Worm (Caenorhabditis elegans) whole organism, L3 larva: ENCODE results near the gene sma-1.

Source experiments
- ZK546.5 ChIP-seq: sonication (generic microtip); optimal IDR thresholded peaks from 2 replicates; lab custom pipeline; 2017; ENCODE audit warnings: missing biosample characterization, missing genetic modification characterization
- ama-1 ChIP-seq: fragments of 150-350 bp; optimal IDR thresholded peaks from 2 replicates; lab custom pipeline; 2018
- ceh-28 ChIP-seq: fragments of 150-350 bp; optimal IDR thresholded peaks from 2 replicates; lab custom pipeline; 2014; ENCODE audit warnings: missing biosample characterization, missing genetic modification reagents, missing genetic modification characterization
- ceh-82 ChIP-seq: fragments of 150-350 bp; optimal IDR thresholded peaks from 2 replicates; lab custom pipeline; 2014; ENCODE audit warnings: missing biosample characterization, missing genetic modification characterization
- ceh-9 ChIP-seq: sonication (generic microtip); optimal IDR thresholded peaks from 2 replicates; lab custom pipeline; 2018; ENCODE audit warnings: missing biosample characterization, missing genetic modification characterization
- egl-27 ChIP-seq: sonication (generic microtip); optimal IDR thresholded peaks from 4 replicates; lab custom pipeline; 2017; ENCODE audit warnings: missing biosample characterization, missing genetic modification reagents, missing genetic modification characterization
- egl-5 ChIP-seq: fragments of 150-350 bp; optimal IDR thresholded peaks from 2 replicates; lab custom pipeline; 2017; ENCODE audit warnings: missing biosample characterization, missing genetic modification reagents, missing genetic modification characterization, inconsistent platforms
- elt-1 ChIP-seq: fragments of 150-350 bp; optimal IDR thresholded peaks from 2 replicates; lab custom pipeline; 2014; ENCODE audit warnings: missing biosample characterization, missing genetic modification characterization
- elt-2 ChIP-seq: sonication (generic microtip); optimal IDR thresholded peaks from 2 replicates; lab custom pipeline; 2016; ENCODE audit warnings: missing genetic modification reagents, mild to moderate bottlenecking, missing genetic modification characterization, missing compliant biosample characterization
- elt-3 ChIP-seq, 3 experiments: fragments of 150-350 bp in 1 of 3; sonication (generic microtip) in 2 of 3; optimal IDR thresholded peaks; 2 replicates in 2 of 3; 4 replicates in 1 of 3; lab custom pipeline; 2014 to 2017; ENCODE audit warnings: missing biosample characterization in 3 of 3, missing genetic modification characterization in 3 of 3
- eor-1 ChIP-seq, 2 experiments: fragments of 150-350 bp; optimal IDR thresholded peaks; 2 replicates each; lab custom pipeline; 2014 to 2018; ENCODE audit warnings: missing biosample characterization in 2 of 2, missing genetic modification characterization in 2 of 2
- fkh-10 ChIP-seq: sonication (generic microtip); optimal IDR thresholded peaks from 2 replicates; lab custom pipeline; 2017; ENCODE audit warnings: missing biosample characterization, missing genetic modification reagents, missing genetic modification characterization
- fkh-2 ChIP-seq: fragments of 150-350 bp; optimal IDR thresholded peaks from 2 replicates; lab custom pipeline; 2014; ENCODE audit warnings: missing biosample characterization, missing genetic modification reagents, missing genetic modification characterization
- fos-1 ChIP-seq: fragments of 150-350 bp; optimal IDR thresholded peaks from 2 replicates; lab custom pipeline; 2014; ENCODE audit warnings: missing biosample characterization, missing genetic modification characterization
- hmg-11 ChIP-seq: sonication (generic microtip); optimal IDR thresholded peaks from 2 replicates; lab custom pipeline; 2016; ENCODE audit warnings: missing genetic modification characterization, missing compliant biosample characterization
- jun-1 ChIP-seq: fragments of 150-350 bp; optimal IDR thresholded peaks from 2 replicates; lab custom pipeline; 2014; ENCODE audit warnings: missing biosample characterization, missing genetic modification reagents, missing genetic modification characterization
- lin-39 ChIP-seq: fragments of 150-350 bp; optimal IDR thresholded peaks from 2 replicates; lab custom pipeline; 2018; ENCODE audit warnings: missing biosample characterization, missing genetic modification reagents, missing genetic modification characterization
- lsy-12 ChIP-seq: sonication (generic microtip); optimal IDR thresholded peaks from 2 replicates; lab custom pipeline; 2016; ENCODE audit warnings: mild to moderate bottlenecking, missing genetic modification characterization, missing compliant biosample characterization
- mdl-1 ChIP-seq: fragments of 150-350 bp; optimal IDR thresholded peaks from 2 replicates; lab custom pipeline; 2014; ENCODE audit warnings: missing biosample characterization, missing genetic modification characterization
- mml-1 ChIP-seq: fragments of 150-350 bp; sonication (generic microtip); optimal IDR thresholded peaks from 3 replicates; lab custom pipeline; 2014; ENCODE audit warnings: missing biosample characterization, missing genetic modification characterization
- nfya-1 ChIP-seq: sonication (generic microtip); optimal IDR thresholded peaks from 2 replicates; lab custom pipeline; 2017; ENCODE audit warnings: missing genetic modification characterization, mild to moderate bottlenecking, missing compliant biosample characterization, antibody characterized with exemption, moderate library complexity; ENCODE audit not compliant: insufficient read depth
- nhr-11 ChIP-seq: fragments of 150-350 bp; optimal IDR thresholded peaks from 2 replicates; lab custom pipeline; 2014; ENCODE audit warnings: missing biosample characterization, missing genetic modification characterization
- nhr-12 ChIP-seq: fragments of 150-350 bp; optimal IDR thresholded peaks from 2 replicates; lab custom pipeline; 2014; ENCODE audit warnings: missing biosample characterization, missing genetic modification characterization
- nhr-25 ChIP-seq: sonication (generic microtip); optimal IDR thresholded peaks from 2 replicates; lab custom pipeline; 2017; ENCODE audit warnings: missing biosample characterization, missing genetic modification characterization
- nhr-28 ChIP-seq: fragments of 150-350 bp; optimal IDR thresholded peaks from 2 replicates; lab custom pipeline; 2014; ENCODE audit warnings: missing biosample characterization, missing genetic modification characterization
- nhr-43 ChIP-seq: sonication (generic microtip); optimal IDR thresholded peaks from 2 replicates; lab custom pipeline; 2016; ENCODE audit warnings: mild to moderate bottlenecking, missing genetic modification characterization, missing compliant biosample characterization; ENCODE audit not compliant: poor library complexity, severe bottlenecking
- nhr-76 ChIP-seq: fragments of 150-350 bp; sonication (generic microtip); optimal IDR thresholded peaks from 5 replicates; lab custom pipeline; 2014; ENCODE audit warnings: missing biosample characterization, missing genetic modification characterization
- nhr-77 ChIP-seq: fragments of 150-350 bp; optimal IDR thresholded peaks from 2 replicates; lab custom pipeline; 2014; ENCODE audit warnings: missing biosample characterization, missing genetic modification characterization
- pqm-1 ChIP-seq: fragments of 150-350 bp; optimal IDR thresholded peaks from 2 replicates; lab custom pipeline; 2017; ENCODE audit warnings: missing biosample characterization, missing genetic modification characterization, inconsistent platforms
- sea-2 ChIP-seq: fragments of 150-350 bp; sonication (generic microtip); optimal IDR thresholded peaks from 4 replicates; lab custom pipeline; 2014; ENCODE audit warnings: missing biosample characterization, missing genetic modification reagents, missing genetic modification characterization
- skn-1 ChIP-seq: fragments of 150-350 bp; optimal IDR thresholded peaks from 2 replicates; lab custom pipeline; 2014; ENCODE audit warnings: missing biosample characterization, missing genetic modification characterization
- snpc-4 ChIP-seq: fragments of 150-350 bp; optimal IDR thresholded peaks from 2 replicates; lab custom pipeline; 2014; ENCODE audit warnings: missing biosample characterization, missing genetic modification characterization
- tbx-2 ChIP-seq: sonication (generic microtip); optimal IDR thresholded peaks from 2 replicates; lab custom pipeline; 2016; ENCODE audit warnings: mild to moderate bottlenecking, missing genetic modification characterization, missing compliant biosample characterization
- unc-39 ChIP-seq: sonication (generic microtip); optimal IDR thresholded peaks from 4 replicates; lab custom pipeline; 2017; ENCODE audit warnings: missing biosample characterization, missing genetic modification characterization
- unc-62 ChIP-seq: fragments of 150-350 bp; sonication (generic microtip); optimal IDR thresholded peaks from 4 replicates; lab custom pipeline; 2014; ENCODE audit warnings: missing biosample characterization, missing genetic modification reagents, missing genetic modification characterization
- ztf-11 ChIP-seq: fragments of 150-350 bp; optimal IDR thresholded peaks from 2 replicates; lab custom pipeline; 2014; ENCODE audit warnings: missing biosample characterization, missing genetic modification characterization
- ztf-4 ChIP-seq: fragments of 150-350 bp; optimal IDR thresholded peaks from 2 replicates; lab custom pipeline; 2014; ENCODE audit warnings: missing biosample characterization, missing genetic modification characterization

Gene sma-1

ce11 chrV:11921689-11922517 lies 22.7 kb downstream of the sma-1 start (continued):
- TF ChIP-seq ZK546.5 (tag; lab: Kevin White, UChicago) (no peak), mdl-1 (tag; lab: Kevin White, UChicago) (no peak), tbx-2 (tag; lab: Kevin White, UChicago) (no peak), ceh-28 (peak; percentile 1), skn-1 (tag; lab: Kevin White, UChicago) (no peak), pqm-1 (peak; percentile 4), nhr-28 (tag; lab: Kevin White, UChicago) (no peak), egl-27 (tag; lab: Kevin White, UChicago) (no peak), ceh-82 (tag; lab: Kevin White, UChicago) (no peak), egl-5 (tag; lab: Kevin White, UChicago) (no peak), unc-39 (tag; lab: Kevin White, UChicago) (no peak), lsy-12 (tag; lab: Kevin White, UChicago) (no peak), nfya-1 (peak; percentile 39), mml-1 (tag; lab: Kevin White, UChicago) (peak; percentile 63)
- TF ChIP-seq, all 47 proteins: peak for 9

- no peak for TF ChIP-seq unc-62 (GFP tag; lab: Kevin White, UChicago)
- TF ChIP-seq nhr-43 (tag; lab: Kevin White, UChicago), result no peak
- no peak for TF ChIP-seq ztf-11
- no peak for TF ChIP-seq nhr-12 (tag; lab: Kevin White, UChicago)
- TF ChIP-seq ceh-9, result no peak
- TF ChIP-seq lsy-12 (tag; lab: Kevin White, UChicago), result no peak
- TF ChIP-seq jun-1, result no peak
- TF ChIP-seq eor-1 (tag; optimal IDR thresholded peaks at IDR 0.05; lab: Kevin White, UChicago), result no peak
- no peak for TF ChIP-seq nhr-77 (tag; lab: Kevin White, UChicago)
- no peak for TF ChIP-seq fkh-2 (tag; lab: Kevin White, UChicago)
- no peak for TF ChIP-seq elt-1 (tag; lab: Kevin White, UChicago)
- TF ChIP-seq ama-1, result no peak
- TF ChIP-seq snpc-4, result no peak
- no peak for TF ChIP-seq hmg-11 (tag; lab: Kevin White, UChicago)
- TF ChIP-seq sea-2 (GFP tag; lab: Kevin White, UChicago), result no peak
- no peak for TF ChIP-seq ztf-4 (tag; lab: Kevin White, UChicago)
- TF ChIP-seq nhr-11 (tag; lab: Kevin White, UChicago), result no peak
- TF ChIP-seq egl-5 (tag; lab: Kevin White, UChicago), result no peak
- no peak for TF ChIP-seq nhr-76 (tag; lab: Kevin White, UChicago)
- TF ChIP-seq elt-3 (tag; optimal IDR thresholded peaks at IDR 0.05; lab: Kevin White, UChicago), result no peak
These were observed 28.1 kb downstream of the sma-1 start, which contains the start of gene osm-6 for ce11 chrV:11927346-11927745. Gene osm-6, minus strand, starts transcription at chrV:11927446.

- TF ChIP-seq nfya-1 (no peak), ceh-9 (no peak), nhr-25 (tag; lab: Kevin White, UChicago) (no peak), lin-39 (no peak), unc-62 (GFP tag; lab: Kevin White, UChicago) (no peak), fkh-2 (tag; lab: Kevin White, UChicago) (no peak), nhr-76 (tag; lab: Kevin White, UChicago) (no peak), nhr-12 (tag; lab: Kevin White, UChicago) (no peak), elt-2 (tag; lab: Kevin White, UChicago) (no peak), nhr-77 (tag; lab: Kevin White, UChicago) (no peak), fkh-10 (GFP tag; lab: Kevin White, UChicago) (no peak), unc-39 (tag; lab: Kevin White, UChicago) (no peak), lsy-12 (tag; lab: Kevin White, UChicago) (no peak), snpc-4 (no peak), ZK546.5 (tag; lab: Kevin White, UChicago) (no peak), fos-1 (no peak), egl-5 (tag; lab: Kevin White, UChicago) (no peak)
- TF ChIP-seq, all 47 proteins: peak for 0
These were observed 29.9 kb downstream of the sma-1 start, which contains the start of gene F58H1.2 for ce11 chrV:11929046-11929590. Gene F58H1.2, plus strand, starts transcription at chrV:11929096.
